Worm (Caenorhabditis elegans) whole organism, midembryonic: Measurements from ENCODE around the gene ZC239.16.

Source experiments
- klf-2 ChIP-seq: fragments of 200-800 bp; sonication (Bioruptor generic); conservative IDR thresholded peaks from 2 replicates; pipeline ENCODE4 v1.3.6; 2022; ENCODE audit warnings: missing genetic modification reagents, missing genetic modification characterization, missing compliant biosample characterization
- tab-1 ChIP-seq: fragments of 200-800 bp; sonication (Bioruptor generic); IDR thresholded peaks from 2 replicates; pipeline ENCODE4 v1.3.6; 2022; ENCODE audit warnings: missing genetic modification characterization, missing compliant biosample characterization
- ztf-23 ChIP-seq: fragments of 200-800 bp; sonication (Bioruptor generic); IDR thresholded peaks from 2 replicates; pipeline ENCODE4 v1.3.6; 2022; ENCODE audit warnings: missing genetic modification reagents, missing genetic modification characterization, missing compliant biosample characterization

DNA sequence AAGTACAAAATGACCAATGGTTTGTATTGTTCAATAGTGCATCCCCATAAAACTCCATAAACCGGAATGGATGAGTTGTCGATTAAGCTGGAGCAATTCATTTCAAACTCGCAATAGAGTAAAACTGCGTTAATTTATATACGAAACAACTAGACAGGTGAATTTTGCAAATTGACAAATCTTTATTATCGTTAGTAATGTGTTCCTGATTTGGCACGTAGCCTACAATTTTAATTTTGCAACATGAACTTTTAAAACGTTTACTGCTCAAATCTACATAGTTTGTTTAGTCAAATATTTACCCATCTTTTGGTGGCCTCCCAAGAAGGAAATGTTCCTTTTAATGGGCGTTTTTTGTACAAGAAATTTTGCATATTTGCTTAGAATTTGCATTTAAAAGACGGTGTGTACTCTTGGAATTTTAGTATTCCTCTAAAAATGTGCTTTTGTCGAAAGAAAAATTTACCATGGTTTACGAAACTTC lies 12.0 kb upstream of the ZC239.16 start, which contains the start of the genes srz-67 and C17F4.11:
- TF ChIP-seq klf-2 (GFP tag; lab: Robert Waterston, UW) = no peak
- no peak for TF ChIP-seq tab-1 (GFP tag; lab: Robert Waterston, UW)
- TF ChIP-seq ztf-23 = no peak
